Fruit fly (Drosophila melanogaster) whole organism: ENCODE data around the gene CG11317.
A peak's percentile ranks its signal among the peaks of the same experiment; 100 is the strongest.

Source experiments
- CG8478 ChIP-seq: fragments of >200 bp; optimal IDR thresholded peaks from 2 replicates; lab custom pipeline; 2018; ENCODE audit warnings: inconsistent platforms
- Dll ChIP-seq: fragments of >200 bp; optimal IDR thresholded peaks from 2 replicates; lab custom pipeline; 2017
- EcR ChIP-seq, 2 experiments: fragments of >200 bp; optimal IDR thresholded peaks; 2 replicates each; lab custom pipeline; 2017; ENCODE audit warnings: missing biosample characterization in 2 of 2, missing genetic modification characterization in 2 of 2, missing genetic modification reagents in 2 of 2
- pan ChIP-seq: fragments of >200 bp; optimal IDR thresholded peaks from 2 replicates; lab custom pipeline; 2017
- psq ChIP-seq: fragments of >200 bp; optimal IDR thresholded peaks from 2 replicates; lab custom pipeline; 2017
- usp ChIP-seq: fragments of >200 bp; optimal IDR thresholded peaks from 2 replicates; lab custom pipeline; 2017; ENCODE audit warnings: missing biosample characterization, missing genetic modification characterization, mixed read lengths

CG11317 gene

DNA sequence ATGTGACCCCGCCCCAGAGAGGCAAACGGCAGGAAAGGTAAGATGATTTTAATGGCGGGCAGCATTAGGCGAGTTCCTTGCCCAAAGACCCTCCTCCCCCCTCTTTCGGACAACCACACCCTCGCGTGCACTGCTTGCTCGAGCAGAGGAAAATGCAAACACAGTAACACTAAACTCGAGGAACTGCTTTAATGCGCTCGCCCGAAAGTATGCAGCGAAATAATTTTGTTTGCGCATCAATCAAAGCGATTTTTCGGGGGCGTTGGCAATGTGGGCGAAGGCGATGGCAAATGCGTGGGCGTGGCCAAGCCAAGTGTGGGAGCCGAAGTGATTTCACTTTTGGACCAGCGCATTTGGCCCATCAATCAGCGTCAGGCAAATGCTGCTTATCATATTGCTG, 10.7 kb downstream of the CG11317 start:
- TF ChIP-seq usp (GFP tag; lab: Kevin White, UChicago) (no peak), psq (lab: Kevin White, UChicago) (no peak), EcR (GFP tag; optimal IDR thresholded peaks at IDR 0.05; lab: Kevin White, UChicago) (no peak), Dll (no peak), pan (lab: Kevin White, UChicago) (no peak), CG8478 (lab: Kevin White, UChicago) (no peak)

DNA sequence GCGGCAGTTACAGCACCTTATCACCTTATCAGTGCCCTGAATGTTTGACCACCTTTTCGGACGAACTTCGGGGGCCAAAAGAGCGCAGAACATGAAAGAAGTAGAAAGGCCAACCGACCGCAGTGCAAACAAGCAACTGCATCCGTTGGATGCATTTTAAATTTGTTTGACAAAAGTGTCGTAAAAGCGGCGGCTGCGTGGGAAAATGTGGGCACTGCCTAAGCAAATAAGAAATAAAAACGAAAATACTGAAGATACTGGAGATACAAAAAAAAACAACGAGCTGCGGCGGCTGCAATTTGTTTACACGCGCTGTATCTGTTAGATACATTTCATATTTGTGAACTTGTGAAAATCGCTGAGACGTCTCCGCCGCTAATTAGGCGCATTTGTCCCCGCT, 26.4 kb downstream of the CG11317 start:
- TF ChIP-seq Dll = no peak
- no peak for TF ChIP-seq usp (GFP tag; lab: Kevin White, UChicago)
- TF ChIP-seq CG8478 (lab: Kevin White, UChicago) = no peak
- no peak for TF ChIP-seq pan (lab: Kevin White, UChicago)

DNA sequence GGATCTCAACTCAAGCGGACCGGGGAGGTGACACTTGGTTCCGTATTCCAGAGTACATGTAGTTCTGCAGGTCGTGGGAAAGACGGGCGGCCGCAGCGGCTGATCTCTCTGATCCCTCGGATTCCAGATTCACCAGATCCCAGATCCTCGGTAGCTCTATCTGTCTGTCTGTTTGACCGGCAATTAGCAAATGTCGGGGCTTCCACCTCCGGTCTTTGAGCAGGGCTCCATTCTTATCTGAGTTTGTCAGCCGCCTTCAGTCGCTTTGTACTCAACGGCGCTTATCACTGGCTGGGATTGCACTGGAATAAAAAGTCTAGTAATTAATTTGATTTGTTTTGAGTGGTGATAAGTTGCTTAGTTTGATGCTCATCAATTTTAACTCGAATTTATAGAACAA, 30.8 kb downstream of the CG11317 start:
- TF ChIP-seq usp (GFP tag; lab: Kevin White, UChicago) = no peak
- no peak for TF ChIP-seq Dll
- no peak for TF ChIP-seq pan (lab: Kevin White, UChicago)
- TF ChIP-seq psq (lab: Kevin White, UChicago) = no peak
- no peak for TF ChIP-seq CG8478 (lab: Kevin White, UChicago)
- no peak for TF ChIP-seq EcR (GFP tag; optimal IDR thresholded peaks at IDR 0.05; lab: Kevin White, UChicago)

DNA sequence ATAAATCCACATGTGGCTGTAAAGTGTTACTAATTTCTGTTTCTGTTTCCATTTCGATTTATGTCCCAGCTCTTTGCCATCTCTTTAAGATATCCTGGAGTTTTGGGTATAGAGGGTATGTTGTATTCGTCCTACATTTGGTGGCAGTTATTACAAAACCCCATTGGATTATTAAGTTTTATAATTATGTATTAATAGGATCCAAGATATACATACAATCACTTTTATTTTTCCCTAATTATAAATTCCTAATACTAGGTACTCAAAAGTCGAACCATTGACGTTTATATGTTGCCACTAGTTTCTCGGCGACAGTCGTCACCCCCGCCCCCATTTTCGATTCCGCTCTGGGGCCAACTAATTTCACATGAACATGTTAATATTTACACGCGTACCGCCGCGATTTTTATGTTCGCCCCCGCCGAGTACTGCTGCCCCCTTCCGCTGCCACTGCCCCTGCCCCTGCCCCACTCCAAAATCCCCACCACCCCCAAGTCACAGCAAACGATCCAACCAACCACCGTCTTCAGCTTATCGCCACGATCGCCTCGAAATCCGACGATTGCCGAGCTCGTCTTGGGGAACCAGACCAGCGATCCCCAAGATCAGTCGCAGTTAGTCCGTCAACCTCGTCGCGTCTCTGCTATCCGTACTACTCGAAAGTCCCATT, 32.3 kb downstream of the CG11317 start, which contains the start of gene Sox100B:
TSS of gene Sox100B (plus strand) at position 601 of the 670 bp plus-strand sequence.
- TF ChIP-seq EcR (GFP tag; optimal IDR thresholded peaks at IDR 0.05; lab: Kevin White, UChicago) = no peak
- no peak for TF ChIP-seq pan (lab: Kevin White, UChicago)
- TF ChIP-seq Dll = no peak
- TF ChIP-seq psq (lab: Kevin White, UChicago) = no peak
- TF ChIP-seq CG8478 (lab: Kevin White, UChicago) = no peak
- TF ChIP-seq usp (GFP tag; lab: Kevin White, UChicago) = no peak

DNA sequence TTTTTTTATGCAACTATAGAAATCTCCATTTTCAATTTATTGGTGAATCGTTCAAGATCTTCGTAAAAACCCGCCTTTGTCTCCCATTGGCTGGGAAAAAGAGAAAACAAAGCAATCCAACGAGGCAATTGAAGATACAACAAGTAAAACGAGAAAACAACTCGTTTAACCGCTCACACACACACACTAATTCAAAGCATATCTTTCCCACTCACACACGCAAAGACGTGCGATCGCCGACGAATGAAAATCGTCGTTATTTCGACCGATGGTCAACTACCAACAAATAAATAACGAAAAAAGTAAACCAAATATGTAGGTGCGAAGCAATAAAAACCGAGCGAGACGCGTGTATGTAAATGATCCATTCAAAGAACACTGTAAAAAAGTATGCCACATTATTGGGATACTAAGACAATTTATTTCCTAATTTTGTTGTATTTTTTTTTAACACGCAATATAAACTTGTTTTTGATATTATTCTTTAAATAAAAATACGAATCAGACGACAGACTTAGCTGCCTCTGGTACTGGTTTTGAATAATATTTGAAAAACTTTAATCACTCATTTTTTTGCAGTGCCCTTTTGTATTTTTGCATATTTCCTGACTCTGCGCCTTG, 34.7 kb downstream of the CG11317 start:
- TF ChIP-seq Dll = no peak
- TF ChIP-seq psq (lab: Kevin White, UChicago) = no peak

DNA sequence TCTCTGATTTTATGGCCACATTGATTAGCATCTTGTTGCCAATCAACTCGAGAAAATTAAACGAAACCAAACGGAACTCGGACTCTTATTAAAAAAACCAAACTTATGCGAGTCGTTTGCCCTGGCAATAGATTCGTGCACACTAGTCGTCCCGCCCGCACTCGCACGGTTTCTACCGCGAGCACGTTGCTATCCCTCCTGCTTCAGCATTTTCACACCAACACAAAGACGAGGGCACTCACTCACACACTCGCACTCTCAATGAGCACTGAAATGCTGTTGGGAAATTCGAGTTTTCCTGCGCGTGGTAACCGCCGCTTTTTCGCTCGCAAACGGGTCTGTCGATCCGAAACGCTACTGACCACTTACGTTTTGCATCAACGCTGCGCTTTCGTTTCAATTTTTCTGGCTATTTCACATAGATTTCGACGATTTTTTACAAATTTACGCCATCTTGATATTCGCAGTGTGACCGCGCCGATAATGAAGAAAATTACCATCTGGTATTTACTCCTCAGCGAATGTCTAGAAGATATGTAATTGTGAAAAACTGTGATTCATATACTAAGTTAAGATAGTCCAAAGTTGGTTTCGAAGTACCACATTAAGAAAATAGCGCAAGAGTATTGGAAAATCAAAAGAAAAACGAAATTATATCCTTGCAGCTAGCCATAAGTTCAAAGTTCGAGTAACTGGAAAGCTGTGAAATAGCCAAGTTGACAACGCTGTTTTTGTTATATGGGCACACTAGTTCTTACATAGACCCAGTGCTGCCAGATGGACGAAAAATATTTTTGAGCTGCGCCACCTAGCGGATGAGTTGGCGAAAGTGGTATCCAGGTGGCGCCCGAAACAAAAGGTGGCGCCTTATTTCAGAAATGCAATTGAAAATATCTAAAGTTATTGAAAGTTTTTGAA, 36.2 kb downstream of the CG11317 start, which contains the start of gene dco:
TSS of gene dco (minus strand) at position 503 of the 918 bp plus-strand sequence.
- TF ChIP-seq psq (lab: Kevin White, UChicago) (no peak), CG8478 (lab: Kevin White, UChicago) (peak; percentile 79), pan (lab: Kevin White, UChicago) (no peak), Dll (peak; percentile 29), usp (GFP tag; lab: Kevin White, UChicago) (no peak), EcR (GFP tag; optimal IDR thresholded peaks at IDR 0.05; lab: Kevin White, UChicago) (no peak)

DNA sequence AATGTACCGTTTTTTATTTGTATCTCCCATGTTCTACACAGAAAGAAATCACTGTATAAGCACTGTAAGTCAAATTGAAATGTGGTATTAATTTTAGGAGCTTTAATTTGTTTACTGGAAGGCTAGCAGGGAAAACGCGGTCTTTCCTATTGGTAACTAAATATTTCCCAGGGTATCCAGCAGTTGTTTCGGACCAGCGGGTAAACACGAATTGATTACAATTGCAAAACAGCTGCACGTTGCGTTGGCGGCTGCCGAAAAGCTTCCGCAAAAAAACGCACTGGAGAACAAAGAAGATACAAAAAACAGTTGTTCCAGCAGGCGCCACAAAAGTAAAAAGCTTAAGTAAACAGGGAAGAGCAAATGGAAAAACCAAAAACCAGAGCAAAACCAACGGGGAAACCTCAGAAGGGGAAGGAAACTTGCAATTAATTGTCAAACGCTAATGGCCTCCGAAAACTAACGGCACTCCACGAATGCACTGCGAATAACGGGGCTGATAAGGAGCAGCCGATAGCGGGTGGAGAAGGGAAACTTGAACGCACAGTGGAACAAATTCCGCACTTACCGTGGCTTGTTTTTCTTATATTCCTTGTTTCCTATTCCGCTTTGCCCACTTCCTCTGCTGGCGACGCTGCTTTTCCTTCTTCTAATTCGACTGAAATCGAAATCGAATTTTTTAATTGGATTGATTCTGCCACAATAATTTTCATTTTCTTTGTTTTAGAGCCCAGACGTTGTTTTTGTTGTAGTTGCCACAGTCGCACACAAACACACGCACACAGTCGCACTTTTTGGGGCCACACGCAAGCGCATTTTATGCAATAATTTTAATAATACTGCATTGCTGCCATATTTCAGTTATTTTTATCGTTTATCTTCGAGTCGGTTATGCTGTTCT, 37.1 kb downstream of the CG11317 start:
- TF ChIP-seq EcR (GFP tag; optimal IDR thresholded peaks at IDR 0.05; lab: Kevin White, UChicago) = no peak
- TF ChIP-seq Dll = peak; percentile 48
- peak; percentile 81 for TF ChIP-seq pan (lab: Kevin White, UChicago)

DNA sequence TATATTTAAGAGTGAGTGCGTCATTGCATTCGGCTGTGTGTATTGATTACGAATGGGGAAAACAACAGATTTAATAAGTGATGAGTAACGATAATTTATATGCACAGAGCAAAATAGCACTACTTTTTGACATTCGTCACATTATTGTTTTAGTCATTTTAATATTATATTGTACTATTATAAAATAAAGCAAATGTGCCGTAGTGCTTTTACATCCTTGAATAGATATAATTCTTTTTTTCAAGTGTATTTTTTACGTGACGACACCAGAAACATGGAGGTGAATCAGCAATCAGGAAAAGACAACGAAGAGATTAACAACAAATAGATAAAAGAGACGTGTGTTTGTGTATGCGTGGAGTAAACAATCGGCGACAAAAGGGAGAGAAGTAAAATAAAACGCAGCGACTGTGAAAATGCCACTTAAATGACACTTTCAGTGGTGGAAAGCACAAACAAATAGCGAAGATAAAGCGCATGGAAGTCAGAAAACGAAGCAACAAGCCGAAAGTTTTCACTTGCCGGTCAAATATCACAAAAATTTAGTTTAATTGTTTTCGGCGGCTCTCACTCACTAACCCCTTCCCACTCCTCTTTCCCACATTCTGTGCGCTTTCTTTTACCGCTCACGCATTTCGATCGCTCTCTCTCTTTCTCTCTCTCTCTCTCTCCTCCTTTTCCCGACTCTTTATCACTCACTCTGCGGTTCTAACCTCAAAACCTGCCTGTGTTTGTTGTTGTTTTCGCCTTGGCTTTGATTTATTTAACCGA, 37.9 kb downstream of the CG11317 start:
- TF ChIP-seq usp (GFP tag; lab: Kevin White, UChicago) = no peak
- no peak for TF ChIP-seq pan (lab: Kevin White, UChicago)
- no peak for TF ChIP-seq CG8478 (lab: Kevin White, UChicago)
- TF ChIP-seq Dll = peak; percentile 25
- TF ChIP-seq psq (lab: Kevin White, UChicago) = no peak
- TF ChIP-seq EcR (GFP tag; optimal IDR thresholded peaks at IDR 0.05; lab: Kevin White, UChicago) = no peak

DNA sequence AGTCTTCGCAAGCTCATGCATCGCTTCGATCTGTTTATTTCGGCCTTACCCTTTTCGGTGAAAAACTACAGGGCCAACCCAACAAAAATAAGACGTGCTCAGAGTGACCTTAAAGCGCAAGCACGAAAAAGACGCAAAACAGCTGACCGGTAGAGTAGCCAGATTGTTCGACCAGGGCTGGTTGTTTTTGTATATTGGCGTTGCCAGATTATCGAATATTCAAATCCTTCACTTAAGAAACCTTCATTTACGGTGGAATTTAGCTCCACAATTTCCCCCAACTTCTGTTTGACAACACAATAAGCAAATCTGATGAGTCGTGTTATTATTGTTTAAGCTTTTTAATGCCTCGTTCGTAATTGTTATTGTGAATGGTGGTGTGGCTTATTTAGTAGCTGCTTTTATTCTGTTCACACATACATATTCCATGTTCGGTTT, 43.3 kb downstream of the CG11317 start, which contains the start of gene Chchd3:
TSS of gene Chchd3 (minus strand) at position 132 of the 438 bp plus-strand sequence.
- TF ChIP-seq psq (lab: Kevin White, UChicago) (no peak), pan (lab: Kevin White, UChicago) (no peak), CG8478 (lab: Kevin White, UChicago) (no peak), usp (GFP tag; lab: Kevin White, UChicago) (no peak), Dll (no peak), EcR (GFP tag; optimal IDR thresholded peaks at IDR 0.05; lab: Kevin White, UChicago) (no peak)

DNA sequence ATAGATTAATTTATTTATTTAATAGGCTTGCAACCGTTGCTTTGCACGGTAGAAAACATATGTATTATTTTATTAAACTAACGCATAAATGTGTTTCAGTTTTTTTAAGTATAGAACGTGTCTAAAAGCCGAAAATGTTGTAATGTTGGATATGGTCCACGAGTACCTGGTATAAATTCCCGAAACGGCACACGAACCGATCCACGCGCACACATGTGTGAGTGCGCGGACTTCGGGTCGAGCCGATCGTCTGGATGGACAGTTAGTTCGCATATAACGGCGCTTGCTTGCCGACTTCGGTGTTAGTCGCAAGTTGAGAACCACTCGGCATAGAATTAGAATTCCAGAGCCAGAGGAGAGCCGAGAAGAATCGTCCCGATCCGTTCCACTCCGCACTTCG, 48.5 kb downstream of the CG11317 start, which contains the start of gene Alp4:
TSS of gene Alp4 (plus strand) at position 301 of the 400 bp plus-strand sequence.
- TF ChIP-seq Dll (no peak), EcR (GFP tag; optimal IDR thresholded peaks at IDR 0.05; lab: Kevin White, UChicago) (no peak)
